Worm (Caenorhabditis elegans) whole organism, L2 larva: ENCODE measurements around the gene erg-28.

Experiments used
- ZK546.5 ChIP-seq: sonication (generic microtip); optimal IDR thresholded peaks from 2 replicates; lab custom pipeline; 2017; ENCODE audit warnings: missing biosample characterization, missing genetic modification characterization
- alr-1 ChIP-seq: fragments of 150-350 bp; optimal IDR thresholded peaks from 2 replicates; lab custom pipeline; 2014; ENCODE audit warnings: missing biosample characterization, missing genetic modification characterization
- ceh-16 ChIP-seq: fragments of 150-350 bp; optimal IDR thresholded peaks from 2 replicates; lab custom pipeline; 2014; ENCODE audit warnings: missing biosample characterization, missing genetic modification characterization
- egl-27 ChIP-seq: sonication (generic microtip); optimal IDR thresholded peaks from 3 replicates; lab custom pipeline; 2017; ENCODE audit warnings: missing biosample characterization, missing genetic modification reagents, missing genetic modification characterization
- mab-5 ChIP-seq: fragments of 150-350 bp; optimal IDR thresholded peaks from 2 replicates; lab custom pipeline; 2014; ENCODE audit warnings: missing biosample characterization, missing genetic modification characterization
- mdl-1 ChIP-seq, 2 experiments: fragments of 150-350 bp in 1 of 2; sonication (generic microtip) in 1 of 2; optimal IDR thresholded peaks; 2 replicates each; lab custom pipeline; 2017; ENCODE audit warnings: missing biosample characterization in 2 of 2, missing genetic modification characterization in 2 of 2
- nhr-10 ChIP-seq: sonication (generic microtip); optimal IDR thresholded peaks from 2 replicates; lab custom pipeline; 2017; ENCODE audit warnings: missing biosample characterization, missing genetic modification characterization
- nhr-11 ChIP-seq: fragments of 150-350 bp; optimal IDR thresholded peaks from 2 replicates; lab custom pipeline; 2014; ENCODE audit warnings: missing biosample characterization, missing genetic modification characterization
- nhr-23 ChIP-seq: fragments of 150-350 bp; optimal IDR thresholded peaks from 2 replicates; lab custom pipeline; 2014; ENCODE audit warnings: missing biosample characterization, missing genetic modification reagents, missing genetic modification characterization
- nhr-6 ChIP-seq: fragments of 150-350 bp; optimal IDR thresholded peaks from 2 replicates; lab custom pipeline; 2014; ENCODE audit warnings: missing biosample characterization, missing genetic modification characterization
- snpc-4 ChIP-seq: fragments of 150-350 bp; optimal IDR thresholded peaks from 2 replicates; lab custom pipeline; 2014; ENCODE audit warnings: missing biosample characterization, missing genetic modification characterization
- unc-62 ChIP-seq: fragments of 150-350 bp; optimal IDR thresholded peaks from 2 replicates; lab custom pipeline; 2014; ENCODE audit warnings: missing biosample characterization, missing genetic modification reagents, missing genetic modification characterization
- ztf-1 ChIP-seq: fragments of 200-800 bp; sonication (Bioruptor generic); conservative IDR thresholded peaks from 2 replicates; pipeline ENCODE4 v1.3.6; 2022; ENCODE audit warnings: missing genetic modification characterization, missing compliant biosample characterization

DNA sequence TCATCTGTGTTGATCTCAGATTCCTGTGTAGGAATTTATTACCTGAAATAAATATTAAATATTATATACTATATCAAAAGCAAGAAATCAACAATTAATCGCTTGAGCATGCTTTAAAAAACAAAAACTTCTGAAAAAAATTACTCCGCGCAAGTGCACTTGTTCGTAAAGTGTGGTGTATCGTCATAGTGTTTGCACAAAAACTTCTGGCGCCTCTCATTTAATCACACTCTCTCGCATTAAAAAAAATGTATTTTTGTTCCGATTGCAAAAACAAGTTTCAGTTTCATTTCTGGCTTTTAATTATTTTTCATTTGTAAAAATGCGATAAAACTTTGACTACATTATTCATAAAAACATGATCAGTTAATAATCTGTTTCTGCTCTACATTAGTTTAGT lies 8.1 kb upstream of the erg-28 start, which contains the start of the genes C14C10.10 and ril-2:
- TF ChIP-seq mab-5 (tag; lab: Kevin White, UChicago) (no peak), nhr-11 (tag; lab: Kevin White, UChicago) (no peak), ztf-1 (GFP tag; lab: Robert Waterston, UW) (no peak), unc-62 (no peak), ceh-16 (tag; lab: Kevin White, UChicago) (no peak), snpc-4 (tag; lab: Kevin White, UChicago) (no peak), nhr-23 (tag; lab: Kevin White, UChicago) (no peak), ZK546.5 (tag; lab: Kevin White, UChicago) (no peak), alr-1 (tag; lab: Kevin White, UChicago) (no peak), mdl-1 (tag; optimal IDR thresholded peaks at IDR 0.05; lab: Kevin White, UChicago) (no peak), egl-27 (tag; lab: Kevin White, UChicago) (no peak), nhr-10 (tag; lab: Kevin White, UChicago) (no peak), nhr-6 (tag; lab: Kevin White, UChicago) (no peak)
